Fruit fly (Drosophila melanogaster) whole organism, embryonic: ENCODE results near the gene CG4020.

Source experiments
- B-H1 ChIP-seq: fragments of 200-800 bp; sonication (Bioruptor generic); IDR thresholded peaks from 3 replicates; pipeline ENCODE4 v1.3.6; 2022; ENCODE audit warnings: missing biosample characterization, missing genetic modification characterization
- CG10209 ChIP-seq: fragments of 200-800 bp; sonication (Bioruptor generic); optimal IDR thresholded peaks from 3 replicates; lab custom pipeline; 2017; ENCODE audit warnings: missing biosample characterization, mild to moderate bottlenecking, missing genetic modification characterization, missing genetic modification reagents
- CG10366 ChIP-seq: fragments of 200-800 bp; sonication (Bioruptor generic); IDR thresholded peaks from 2 replicates; pipeline ENCODE4 v1.3.6; 2022; ENCODE audit warnings: missing biosample characterization, missing genetic modification characterization
- CG12769 ChIP-seq: fragments of 200-800 bp; sonication (Bioruptor generic); optimal IDR thresholded peaks from 2 replicates; lab custom pipeline; 2019; ENCODE audit warnings: missing biosample characterization, mild to moderate bottlenecking, missing genetic modification characterization, moderate library complexity
- CG14050 ChIP-seq: fragments of 200-800 bp; sonication (Bioruptor generic); IDR thresholded peaks from 3 replicates; pipeline ENCODE4 v1.3.6; 2022; ENCODE audit warnings: missing biosample characterization, missing genetic modification characterization
- CG16815 ChIP-seq: fragments of 200-800 bp; sonication (Bioruptor generic); optimal IDR thresholded peaks from 3 replicates; lab custom pipeline; 2017; ENCODE audit warnings: missing biosample characterization, mild to moderate bottlenecking, missing genetic modification characterization
- CG30020 ChIP-seq: fragments of 200-800 bp; optimal IDR thresholded peaks from 2 replicates; lab custom pipeline; 2019; ENCODE audit warnings: missing biosample characterization, mild to moderate bottlenecking, missing genetic modification characterization, moderate library complexity
- CG30403 ChIP-seq: fragments of 200-800 bp; sonication (Bioruptor generic); optimal IDR thresholded peaks from 3 replicates; lab custom pipeline; 2016; ENCODE audit warnings: missing biosample characterization, missing genetic modification characterization
- CG3726 ChIP-seq: fragments of 200-800 bp; sonication (Bioruptor generic); IDR thresholded peaks from 3 replicates; pipeline ENCODE4, ENCODE4 v1.3.6; 2022; ENCODE audit warnings: missing biosample characterization, missing genetic modification characterization
- CG42726 ChIP-seq: fragments of 200-800 bp; sonication (Bioruptor generic); IDR thresholded peaks from 2 replicates; pipeline ENCODE4 v1.3.6; 2022; ENCODE audit warnings: missing biosample characterization, missing genetic modification characterization; ENCODE audit not compliant: partially characterized antibody
- CG6689 ChIP-seq: fragments of 200-800 bp; sonication (Bioruptor generic); IDR thresholded peaks from 2 replicates; pipeline ENCODE4 v1.3.6; 2022; ENCODE audit warnings: missing biosample characterization, missing genetic modification characterization
- CG7839 ChIP-seq: fragments of 200-800 bp; sonication (Bioruptor generic); optimal IDR thresholded peaks from 3 replicates; lab custom pipeline; 2018; ENCODE audit warnings: missing biosample characterization, mild to moderate bottlenecking, missing genetic modification characterization, moderate library complexity
- CG8944 ChIP-seq: fragments of 200-800 bp; sonication (Bioruptor generic); optimal IDR thresholded peaks from 3 replicates; lab custom pipeline; 2016; ENCODE audit warnings: missing biosample characterization, missing genetic modification characterization
- CG9932 ChIP-seq: fragments of 200-800 bp; sonication (Bioruptor generic); IDR thresholded peaks from 2 replicates; pipeline ENCODE4 v1.3.6; 2022; ENCODE audit warnings: missing biosample characterization, missing genetic modification characterization
- CHES-1-like ChIP-seq: fragments of 200-800 bp; sonication (Bioruptor generic); optimal IDR thresholded peaks from 2 replicates; lab custom pipeline; 2016; ENCODE audit warnings: missing biosample characterization, missing genetic modification characterization
- D19A ChIP-seq: fragments of 200-800 bp; optimal IDR thresholded peaks from 3 replicates; lab custom pipeline; 2019; ENCODE audit warnings: missing biosample characterization, mild to moderate bottlenecking, missing genetic modification characterization, moderate library complexity
- Drgx ChIP-seq: fragments of 200-800 bp; sonication (Bioruptor generic); IDR thresholded peaks from 2 replicates; pipeline ENCODE4 v1.3.6; 2022; ENCODE audit warnings: missing biosample characterization, missing genetic modification characterization
- Ets97D ChIP-seq: fragments of 200-800 bp; sonication (Bioruptor generic); optimal IDR thresholded peaks from 3 replicates; lab custom pipeline; 2016; ENCODE audit warnings: missing biosample characterization, missing genetic modification characterization
- Gug ChIP-seq: fragments of 200-800 bp; sonication (Bioruptor generic); IDR thresholded peaks from 4 replicates; pipeline ENCODE4 v1.3.6; 2022; ENCODE audit warnings: missing biosample characterization, missing genetic modification characterization
- Hey ChIP-seq: fragments of 200-800 bp; sonication (Bioruptor generic); optimal IDR thresholded peaks from 3 replicates; lab custom pipeline; 2018; ENCODE audit warnings: missing biosample characterization, mild to moderate bottlenecking, missing genetic modification characterization
- Jarid2 ChIP-seq: fragments of 200-800 bp; sonication (Bioruptor generic); optimal IDR thresholded peaks from 3 replicates; lab custom pipeline; 2017; ENCODE audit warnings: mild to moderate bottlenecking, missing biosample characterization, missing genetic modification reagents, missing genetic modification characterization
- Ssrp ChIP-seq: fragments of 200-800 bp; sonication (Bioruptor generic); optimal IDR thresholded peaks from 2 replicates; lab custom pipeline; 2018; ENCODE audit warnings: missing biosample characterization, mild to moderate bottlenecking, missing genetic modification characterization, moderate library complexity
- ase ChIP-seq: fragments of 200-800 bp; sonication (Bioruptor generic); IDR thresholded peaks from 3 replicates; pipeline ENCODE4 v1.3.6; 2022; ENCODE audit warnings: missing biosample characterization, missing genetic modification characterization
- bsh ChIP-seq, 2 experiments: fragments of 200-800 bp; sonication (Bioruptor generic); optimal IDR thresholded peaks; 2 replicates each; lab custom pipeline; 2017 to 2018; ENCODE audit warnings: mild to moderate bottlenecking in 2 of 2, missing biosample characterization in 2 of 2, missing genetic modification characterization in 2 of 2, moderate library complexity in 1 of 2
- chif ChIP-seq, 2 experiments: fragments of 200-800 bp; sonication (Bioruptor generic); optimal IDR thresholded peaks; 3 replicates each; lab custom pipeline; 2016; ENCODE audit warnings: missing biosample characterization in 2 of 2, missing genetic modification characterization in 2 of 2
- crol ChIP-seq: fragments of 200-800 bp; sonication (Bioruptor generic); IDR thresholded peaks from 2 replicates; pipeline ENCODE4 v1.3.6; 2022; ENCODE audit warnings: missing biosample characterization, missing genetic modification characterization
- dpn ChIP-seq, 2 experiments: fragments of 200-800 bp; sonication (Bioruptor generic); optimal IDR thresholded peaks; 3 replicates each; lab custom pipeline; 2016; ENCODE audit warnings: missing biosample characterization in 2 of 2, missing genetic modification characterization in 2 of 2
- dysf ChIP-seq: fragments of 200-800 bp; sonication (Bioruptor generic); IDR thresholded peaks from 3 replicates; pipeline ENCODE4 v1.3.6; 2022; ENCODE audit warnings: missing biosample characterization, missing genetic modification characterization
- ewg ChIP-seq: fragments of 200-800 bp; sonication (Bioruptor generic); optimal IDR thresholded peaks from 3 replicates; lab custom pipeline; 2017; ENCODE audit warnings: mild to moderate bottlenecking, missing biosample characterization, missing genetic modification reagents, missing genetic modification characterization
- grau ChIP-seq: fragments of 200-800 bp; optimal IDR thresholded peaks from 3 replicates; lab custom pipeline; 2019; ENCODE audit warnings: missing biosample characterization, mild to moderate bottlenecking, missing genetic modification characterization, moderate library complexity
- hth ChIP-seq: fragments of >200 bp; optimal IDR thresholded peaks from 2 replicates; lab custom pipeline; 2017; ENCODE audit warnings: inconsistent platforms
- klu ChIP-seq: fragments of 200-800 bp; sonication (Bioruptor generic); IDR thresholded peaks from 2 replicates; pipeline ENCODE4 v1.3.6; 2022; ENCODE audit warnings: missing biosample characterization, missing genetic modification characterization
- lmd ChIP-seq: fragments of 200-800 bp; sonication (Bioruptor generic); IDR thresholded peaks from 2 replicates; pipeline ENCODE4 v1.3.6; 2022; ENCODE audit warnings: missing biosample characterization, missing genetic modification characterization
- onecut ChIP-seq: fragments of 200-800 bp; sonication (Bioruptor generic); IDR thresholded peaks from 2 replicates; pipeline ENCODE4 v1.3.6; 2022; ENCODE audit warnings: missing biosample characterization, missing genetic modification characterization
- phol ChIP-seq: fragments of 200-800 bp; sonication (Bioruptor generic); optimal IDR thresholded peaks from 3 replicates; lab custom pipeline; 2018; ENCODE audit warnings: missing biosample characterization, mild to moderate bottlenecking, missing genetic modification characterization, moderate library complexity
- prd ChIP-seq, 3 experiments: fragments of >200 bp in 2 of 3; fragments of 200-800 bp in 1 of 3; sonication (Bioruptor generic) in 1 of 3; optimal IDR thresholded peaks in 2 of 3; IDR thresholded peaks in 1 of 3; 2 replicates in 2 of 3; 3 replicates in 1 of 3; pipeline versions ENCODE4 v1.3.6 to Lab custom; 2017 to 2022; ENCODE audit warnings: missing biosample characterization in 1 of 3, missing genetic modification characterization in 1 of 3
- row ChIP-seq: fragments of 200-800 bp; sonication (Bioruptor generic); IDR thresholded peaks from 3 replicates; pipeline ENCODE4 v1.3.6; 2022; ENCODE audit warnings: missing biosample characterization, missing genetic modification characterization
- sens ChIP-seq: fragments of 200-800 bp; sonication (Bioruptor generic); peaks from one replicate; lab custom pipeline; 2016; ENCODE audit warnings: missing biosample characterization, missing genetic modification characterization
- zfh2 ChIP-seq: fragments of 200-800 bp; sonication (Bioruptor generic); optimal IDR thresholded peaks from 2 replicates; lab custom pipeline; 2016; ENCODE audit warnings: missing biosample characterization, missing genetic modification characterization

The CG4020 gene

dm6 chrX:5932345-5932995 is 26.9 kb downstream of the CG4020 start (continued):
- TF ChIP-seq row (GFP tag; lab: Robert Waterston, UW) (peak; percentile 45; the same call in 2 of the 3 replicates), sens (GFP tag; lab: Kevin White, UChicago) (peak; percentile 80), phol (peak; percentile 3), CG42726 (GFP tag; lab: Robert Waterston, UW) (no peak), CG6689 (GFP tag; lab: Robert Waterston, UW) (0 out of 2 replicates have a peak, but pooled peaks have one; percentile 9), prd (optimal IDR thresholded peaks at IDR 0.05; lab: Kevin White, UChicago) (no peak), prd (GFP tag; IDR thresholded peaks at IDR 0.05; lab: Robert Waterston, UW) (peak; percentile 45; the same call in 1 of the 3 replicates), CG14050 (no peak), klu (GFP tag; lab: Robert Waterston, UW) (no peak), dysf (GFP tag; lab: Robert Waterston, UW) (0 out of 3 replicates have a peak, but pooled peaks have one; percentile 5), Ssrp (tag; lab: Kevin White, UChicago) (peak; percentile 34), CG3726 (GFP tag; lab: Robert Waterston, UW) (0 out of 3 replicates have a peak, but pooled peaks have one; percentile 26), CG16815 (GFP tag; lab: Kevin White, UChicago) (peak; percentile 12), onecut (GFP tag; lab: Robert Waterston, UW) (no peak), chif (GFP tag; optimal IDR thresholded peaks at IDR 0.05; lab: Kevin White, UChicago) (peak in 1 of 2 experiments; percentile 15), D19A (tag; lab: Kevin White, UChicago) (peak; percentile 11), dpn (GFP tag; optimal IDR thresholded peaks at IDR 0.05; lab: Kevin White, UChicago) (peak in 1 of 2 experiments; percentile 10), CG30020 (no peak), CG30403 (GFP tag; lab: Kevin White, UChicago) (peak; percentile 37), Hey (no peak), CG12769 (peak; percentile 10), Drgx (GFP tag; lab: Robert Waterston, UW) (peak; percentile 82), lmd (GFP tag; lab: Robert Waterston, UW) (peak; percentile 21; the same call in 1 of the 2 replicates), CG10209 (peak; percentile 3), CG7839 (tag; lab: Kevin White, UChicago) (peak; percentile 2), ewg (GFP tag; lab: Kevin White, UChicago) (peak; percentile 2), ase (GFP tag; lab: Robert Waterston, UW) (0 out of 3 replicates have a peak, but pooled peaks have one; percentile 27), CG10366 (GFP tag; lab: Robert Waterston, UW) (peak; percentile 8; the same call in 1 of the 2 replicates), zfh2 (peak; percentile 10), crol (no peak), Gug (GFP tag; lab: Robert Waterston, UW) (0 out of 4 replicates have a peak, but pooled peaks have one; percentile 19), CG9932 (0 out of 2 replicates have a peak, but pooled peaks have one; percentile 13), Ets97D (GFP tag; lab: Kevin White, UChicago) (no peak), hth (lab: Kevin White, UChicago) (no peak), Jarid2 (GFP tag; lab: Kevin White, UChicago) (no peak), CHES-1-like (GFP tag; lab: Kevin White, UChicago) (peak; percentile 14), B-H1 (GFP tag; lab: Robert Waterston, UW) (no peak), bsh (GFP tag; optimal IDR thresholded peaks at IDR 0.05; lab: Kevin White, UChicago) (peak; percentile 6 to 23), CG8944 (peak; percentile 5), grau (tag; lab: Kevin White, UChicago) (peak; percentile 47)
